Fruit fly (Drosophila melanogaster) whole organism, embryonic: Measurements from ENCODE around the gene Cpr73D.
A peak's percentile ranks its signal among the peaks of the same experiment; 100 is the strongest.

Experiments
- Awh ChIP-seq: fragments of 200-800 bp; sonication (Bioruptor generic); IDR thresholded peaks from 2 replicates; pipeline ENCODE4, ENCODE4 v1.3.6; 2022; ENCODE audit warnings: missing biosample characterization, missing genetic modification characterization
- CG10209 ChIP-seq: fragments of 200-800 bp; sonication (Bioruptor generic); optimal IDR thresholded peaks from 3 replicates; lab custom pipeline; 2017; ENCODE audit warnings: missing biosample characterization, mild to moderate bottlenecking, missing genetic modification characterization, missing genetic modification reagents
- CG12219 ChIP-seq: fragments of 200-800 bp; sonication (Bioruptor generic); optimal IDR thresholded peaks from 3 replicates; lab custom pipeline; 2018; ENCODE audit warnings: missing biosample characterization, mild to moderate bottlenecking, missing genetic modification characterization
- CG12391 ChIP-seq: fragments of 200-800 bp; sonication (Bioruptor generic); optimal IDR thresholded peaks from 3 replicates; lab custom pipeline; 2018; ENCODE audit warnings: missing biosample characterization, mild to moderate bottlenecking, missing genetic modification characterization, moderate library complexity
- CG13894 ChIP-seq: fragments of 200-800 bp; sonication (Bioruptor generic); optimal IDR thresholded peaks from 3 replicates; lab custom pipeline; 2018; ENCODE audit warnings: missing biosample characterization, mild to moderate bottlenecking, missing genetic modification characterization, moderate library complexity
- CG15601 ChIP-seq: fragments of 200-800 bp; sonication (Bioruptor generic); optimal IDR thresholded peaks from 3 replicates; lab custom pipeline; 2019; ENCODE audit warnings: missing biosample characterization, mild to moderate bottlenecking, missing genetic modification characterization, moderate library complexity
- CG16779 ChIP-seq: fragments of 200-800 bp; sonication (Bioruptor generic); IDR thresholded peaks from 2 replicates; pipeline ENCODE4 v1.3.6; 2022; ENCODE audit warnings: missing biosample characterization, missing genetic modification characterization
- CG31224 ChIP-seq: fragments of 200-800 bp; sonication (Bioruptor generic); IDR thresholded peaks from 2 replicates; pipeline ENCODE4 v1.3.6; 2022; ENCODE audit warnings: missing biosample characterization, missing genetic modification characterization
- CG34376 ChIP-seq: fragments of 200-800 bp; sonication (Bioruptor generic); optimal IDR thresholded peaks from 2 replicates; lab custom pipeline; 2018; ENCODE audit warnings: missing biosample characterization, mild to moderate bottlenecking, missing genetic modification characterization
- CG3726 ChIP-seq: fragments of 200-800 bp; sonication (Bioruptor generic); IDR thresholded peaks from 3 replicates; pipeline ENCODE4, ENCODE4 v1.3.6; 2022; ENCODE audit warnings: missing biosample characterization, missing genetic modification characterization
- CG5180 ChIP-seq: fragments of 200-800 bp; sonication (Bioruptor generic); optimal IDR thresholded peaks from 3 replicates; lab custom pipeline; 2017; ENCODE audit warnings: missing biosample characterization, missing genetic modification characterization, mild to moderate bottlenecking, moderate library complexity, missing genetic modification reagents
- CG5245 ChIP-seq: fragments of 200-800 bp; sonication (Bioruptor generic); optimal IDR thresholded peaks from 3 replicates; lab custom pipeline; 2016; ENCODE audit warnings: missing biosample characterization, missing genetic modification characterization
- CG6654 ChIP-seq: fragments of 200-800 bp; sonication (Bioruptor generic); optimal IDR thresholded peaks from 2 replicates; lab custom pipeline; 2017; ENCODE audit warnings: missing biosample characterization, mild to moderate bottlenecking, missing genetic modification characterization
- CG7839 ChIP-seq: fragments of 200-800 bp; sonication (Bioruptor generic); optimal IDR thresholded peaks from 3 replicates; lab custom pipeline; 2018; ENCODE audit warnings: missing biosample characterization, mild to moderate bottlenecking, missing genetic modification characterization, moderate library complexity
- CG8765 ChIP-seq: fragments of 200-800 bp; sonication (Bioruptor generic); IDR thresholded peaks from 2 replicates; pipeline ENCODE4 v1.3.6; 2022; ENCODE audit warnings: missing biosample characterization, missing genetic modification characterization
- Dref ChIP-seq: fragments of 200-800 bp; sonication (Bioruptor generic); IDR thresholded peaks from 2 replicates; pipeline ENCODE4 v1.3.6; 2022; ENCODE audit warnings: missing biosample characterization, missing genetic modification characterization
- Fer2 ChIP-seq: fragments of 200-800 bp; sonication (Bioruptor generic); optimal IDR thresholded peaks from 2 replicates; lab custom pipeline; 2018; ENCODE audit warnings: missing biosample characterization, mild to moderate bottlenecking, missing genetic modification characterization, moderate library complexity
- GATAe ChIP-seq: fragments of 200-800 bp; sonication (Bioruptor generic); conservative IDR thresholded peaks from 2 replicates; pipeline ENCODE4 v1.3.6; 2022; ENCODE audit warnings: missing biosample characterization, missing genetic modification characterization
- H15 ChIP-seq: fragments of 200-800 bp; sonication (Bioruptor generic); IDR thresholded peaks from 3 replicates; pipeline ENCODE4 v1.3.6; 2022; ENCODE audit warnings: missing biosample characterization, missing genetic modification characterization
- HmgZ ChIP-seq: fragments of 200-800 bp; sonication (Bioruptor generic); optimal IDR thresholded peaks from 2 replicates; lab custom pipeline; 2018; ENCODE audit warnings: missing biosample characterization, mild to moderate bottlenecking, missing genetic modification characterization
- MTF-1 ChIP-seq: fragments of 200-800 bp; sonication (Bioruptor generic); optimal IDR thresholded peaks from 2 replicates; lab custom pipeline; 2018; ENCODE audit warnings: missing biosample characterization, mild to moderate bottlenecking, missing genetic modification characterization, borderline replicate concordance
- Med ChIP-seq: fragments of 200-800 bp; sonication (Bioruptor generic); peaks from one replicate; lab custom pipeline; 2016; ENCODE audit warnings: missing biosample characterization, missing genetic modification characterization, mild to moderate bottlenecking, inconsistent platforms, moderate library complexity
- NC2α ChIP-seq: fragments of 200-800 bp; sonication (Bioruptor generic); optimal IDR thresholded peaks from 2 replicates; lab custom pipeline; 2016; ENCODE audit warnings: missing biosample characterization, missing genetic modification characterization
- NC2β ChIP-seq: fragments of 200-800 bp; sonication (Bioruptor generic); optimal IDR thresholded peaks from 2 replicates; lab custom pipeline; 2016; ENCODE audit warnings: missing biosample characterization, missing genetic modification characterization
- Nf-YA ChIP-seq: fragments of 200-800 bp; sonication (Bioruptor generic); IDR thresholded peaks from 2 replicates; pipeline ENCODE4 v1.3.6; 2022; ENCODE audit warnings: missing biosample characterization, missing genetic modification characterization
- Ravus ChIP-seq: fragments of 200-800 bp; sonication (Bioruptor generic); IDR thresholded peaks from 2 replicates; pipeline ENCODE4 v1.3.6; 2022; ENCODE audit warnings: missing biosample characterization, missing genetic modification characterization
- Vsx1 ChIP-seq: fragments of 200-800 bp; sonication (Bioruptor generic); optimal IDR thresholded peaks from 2 replicates; lab custom pipeline; 2017; ENCODE audit warnings: missing biosample characterization, mild to moderate bottlenecking, missing genetic modification characterization, missing genetic modification reagents
- abd-A ChIP-seq: fragments of 200-800 bp; sonication (Bioruptor generic); optimal IDR thresholded peaks from 3 replicates; lab custom pipeline; 2019; ENCODE audit warnings: missing biosample characterization, mild to moderate bottlenecking, missing genetic modification characterization, moderate library complexity
- br ChIP-seq: fragments of >200 bp; optimal IDR thresholded peaks from 2 replicates; lab custom pipeline; 2017
- chinmo ChIP-seq: fragments of 200-800 bp; sonication (Bioruptor generic); IDR thresholded peaks from 4 replicates; pipeline ENCODE4 v1.3.6; 2022; ENCODE audit warnings: missing biosample characterization, missing genetic modification characterization; ENCODE audit not compliant: partially characterized antibody
- chm ChIP-seq: fragments of 200-800 bp; sonication (Bioruptor generic); IDR thresholded peaks from 2 replicates; pipeline ENCODE4 v1.3.6; 2022; ENCODE audit warnings: missing biosample characterization, missing genetic modification characterization
- eve ChIP-seq, 2 experiments: fragments of >200 bp; optimal IDR thresholded peaks; 2 replicates each; lab custom pipeline; 2017; ENCODE audit warnings: missing biosample characterization in 2 of 2, missing genetic modification characterization in 2 of 2
- exex ChIP-seq: fragments of 200-800 bp; sonication (Bioruptor generic); optimal IDR thresholded peaks from 4 replicates; lab custom pipeline; 2018; ENCODE audit warnings: missing biosample characterization, mild to moderate bottlenecking, missing genetic modification characterization, moderate library complexity
- gcm2 ChIP-seq: fragments of 200-800 bp; sonication (Bioruptor generic); optimal IDR thresholded peaks from 2 replicates; lab custom pipeline; 2016; ENCODE audit warnings: missing biosample characterization, missing genetic modification characterization
- grn ChIP-seq: fragments of 200-800 bp; sonication (Bioruptor generic); optimal IDR thresholded peaks from 3 replicates; lab custom pipeline; 2017; ENCODE audit warnings: missing biosample characterization, missing genetic modification characterization
- hb ChIP-seq: fragments of 200-800 bp; sonication (Bioruptor generic); IDR thresholded peaks from 3 replicates; pipeline ENCODE4 v1.3.6; 2022; ENCODE audit warnings: missing biosample characterization, missing genetic modification characterization; ENCODE audit not compliant: partially characterized antibody
- knrl ChIP-seq: fragments of 200-800 bp; sonication (Bioruptor generic); IDR thresholded peaks from 3 replicates; pipeline ENCODE4 v1.3.6; 2022; ENCODE audit warnings: missing biosample characterization, missing genetic modification characterization; ENCODE audit not compliant: partially characterized antibody
- lab ChIP-seq: fragments of 200-800 bp; sonication (Bioruptor generic); optimal IDR thresholded peaks from 3 replicates; lab custom pipeline; 2017; ENCODE audit warnings: missing biosample characterization, missing genetic modification characterization, mild to moderate bottlenecking, moderate library complexity, missing genetic modification reagents
- mirr ChIP-seq: fragments of 200-800 bp; sonication (Bioruptor generic); optimal IDR thresholded peaks from 3 replicates; lab custom pipeline; 2018; ENCODE audit warnings: missing biosample characterization, mild to moderate bottlenecking, missing genetic modification characterization
- sd ChIP-seq: fragments of 200-800 bp; sonication (Bioruptor generic); optimal IDR thresholded peaks from 3 replicates; lab custom pipeline; 2018; ENCODE audit warnings: missing biosample characterization, mild to moderate bottlenecking, missing genetic modification characterization, moderate library complexity
- sens ChIP-seq: fragments of 200-800 bp; sonication (Bioruptor generic); peaks from one replicate; lab custom pipeline; 2016; ENCODE audit warnings: missing biosample characterization, missing genetic modification characterization
- sens-2 ChIP-seq: fragments of 200-800 bp; sonication (Bioruptor generic); IDR thresholded peaks from 2 replicates; pipeline ENCODE4 v1.3.6; 2022; ENCODE audit warnings: missing biosample characterization, missing genetic modification characterization
- sim ChIP-seq: fragments of 200-800 bp; sonication (Bioruptor generic); IDR thresholded peaks from 2 replicates; pipeline ENCODE4 v1.3.6; 2022; ENCODE audit warnings: missing biosample characterization, missing genetic modification characterization
- tio ChIP-seq: fragments of 200-800 bp; sonication (Bioruptor generic); optimal IDR thresholded peaks from 2 replicates; lab custom pipeline; 2017; ENCODE audit warnings: missing biosample characterization, missing genetic modification characterization, inconsistent platforms
- tna ChIP-seq: fragments of 200-800 bp; sonication (Bioruptor generic); IDR thresholded peaks from 2 replicates; pipeline ENCODE4 v1.3.6; 2022; ENCODE audit warnings: missing biosample characterization, missing genetic modification characterization; ENCODE audit not compliant: partially characterized antibody
- trem ChIP-seq: fragments of 200-800 bp; optimal IDR thresholded peaks from 3 replicates; lab custom pipeline; 2019; ENCODE audit warnings: missing biosample characterization, mild to moderate bottlenecking, missing genetic modification characterization, moderate library complexity
- vnd ChIP-seq: fragments of 200-800 bp; sonication (Bioruptor generic); IDR thresholded peaks from 3 replicates; pipeline ENCODE4 v1.3.6; 2022; ENCODE audit warnings: missing biosample characterization, missing genetic modification characterization; ENCODE audit not compliant: partially characterized antibody
- wdn ChIP-seq: fragments of 200-800 bp; sonication (Bioruptor generic); IDR thresholded peaks from 2 replicates; pipeline ENCODE4 v1.3.6; 2022; ENCODE audit warnings: missing biosample characterization, missing genetic modification characterization
- wor ChIP-seq: fragments of 200-800 bp; sonication (Bioruptor generic); IDR thresholded peaks from 2 replicates; pipeline ENCODE4 v1.3.6; 2022; ENCODE audit warnings: missing biosample characterization, missing genetic modification characterization
- z ChIP-seq: fragments of 200-800 bp; sonication (Bioruptor generic); IDR thresholded peaks from 3 replicates; pipeline ENCODE4 v1.3.6; 2022; ENCODE audit warnings: missing biosample characterization, missing genetic modification characterization

The Cpr73D gene

DNA sequence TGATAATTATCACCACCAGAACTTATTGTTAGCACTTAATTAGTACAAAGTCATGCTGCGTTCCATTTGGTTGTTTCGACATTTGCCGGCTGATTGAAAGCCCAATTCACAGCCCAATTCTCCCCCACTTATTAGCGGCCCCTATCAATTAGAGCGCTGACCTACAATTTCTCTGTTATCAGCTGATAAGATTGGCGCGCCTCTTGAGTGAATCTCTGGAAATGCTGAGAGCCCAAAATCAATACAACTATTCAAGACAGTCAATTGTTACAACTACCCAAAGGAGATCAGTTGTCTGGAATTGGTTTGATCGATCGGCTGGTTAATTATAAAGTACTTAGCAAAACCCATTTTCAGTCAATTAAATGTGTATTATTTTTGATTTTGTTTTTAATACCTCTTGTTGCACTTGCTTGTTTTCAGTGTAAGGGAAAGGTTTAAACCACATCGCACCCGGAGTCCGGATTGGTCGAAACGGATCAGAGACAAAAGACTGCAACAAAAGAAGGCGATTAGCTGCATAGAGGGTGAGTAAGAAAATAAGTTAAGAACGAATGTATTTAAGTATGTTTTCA is 27.4 kb upstream of the Cpr73D start (continued):
- TF ChIP-seq sens-2 (0 out of 2 replicates have a peak, but pooled peaks have one; percentile 30), CG3726 (GFP tag; lab: Robert Waterston, UW) (0 out of 3 replicates have a peak, but pooled peaks have one; percentile 12), CG15601 (tag; lab: Kevin White, UChicago) (peak; percentile 91), Med (GFP tag; lab: Kevin White, UChicago) (peak; percentile 52), vnd (GFP tag; lab: Robert Waterston, UW) (peak; percentile 53; the same call in 2 of the 3 replicates), CG13894 (tag; lab: Kevin White, UChicago) (no peak), MTF-1 (GFP tag; lab: Kevin White, UChicago) (no peak), CG34376 (peak; percentile 18), exex (peak; percentile 96), CG10209 (no peak), wdn (no peak), Fer2 (tag; lab: Kevin White, UChicago) (no peak), eve (GFP tag; optimal IDR thresholded peaks at IDR 0.05; lab: Kevin White, UChicago) (peak in 1 of 2 experiments; percentile 64), hb (GFP tag; lab: Robert Waterston, UW) (no peak), Nf-YA (no peak), z (peak; percentile 70; the same call in 1 of the 3 replicates), CG31224 (GFP tag; lab: Robert Waterston, UW) (peak; percentile 50; the same call in 1 of the 2 replicates), br (lab: Kevin White, UChicago) (no peak), chinmo (peak; percentile 74; the same call in 1 of the 4 replicates), CG12219 (GFP tag; lab: Kevin White, UChicago) (no peak), GATAe (peak; percentile 77), H15 (GFP tag; lab: Robert Waterston, UW) (no peak), Ravus (GFP tag; lab: Robert Waterston, UW) (no peak), CG8765 (GFP tag; lab: Robert Waterston, UW) (no peak), Vsx1 (GFP tag; lab: Kevin White, UChicago) (no peak), tna (GFP tag; lab: Robert Waterston, UW) (no peak), grn (GFP tag; lab: Kevin White, UChicago) (peak; percentile 95), CG6654 (no peak), sens (GFP tag; lab: Kevin White, UChicago) (peak; percentile 73), tio (no peak), sd (tag; lab: Kevin White, UChicago) (peak; percentile 61), abd-A (tag; lab: Kevin White, UChicago) (no peak), lab (GFP tag; lab: Kevin White, UChicago) (peak; percentile 70), gcm2 (GFP tag; lab: Kevin White, UChicago) (no peak), Awh (GFP tag; lab: Robert Waterston, UW) (no peak), NC2β (no peak), CG16779 (no peak), wor (GFP tag; lab: Robert Waterston, UW) (no peak), CG7839 (no peak), NC2α (GFP tag; lab: Kevin White, UChicago) (no peak), CG5245 (GFP tag; lab: Kevin White, UChicago) (no peak), trem (tag; lab: Kevin White, UChicago) (no peak), knrl (no peak), chm (GFP tag; lab: Robert Waterston, UW) (0 out of 2 replicates have a peak, but pooled peaks have one; percentile 7), CG5180 (GFP tag; lab: Kevin White, UChicago) (no peak), Dref (no peak), mirr (GFP tag; lab: Kevin White, UChicago) (peak; percentile 83), CG12391 (tag; lab: Kevin White, UChicago) (no peak), HmgZ (tag; lab: Kevin White, UChicago) (peak; percentile 19), sim (GFP tag; lab: Robert Waterston, UW) (no peak)
